Fruit fly (Drosophila melanogaster) whole organism, embryonic: ENCODE measurements around the gene ghi.

Source experiments
- B-H1 ChIP-seq: fragments of 200-800 bp; sonication (Bioruptor generic); IDR thresholded peaks from 3 replicates; pipeline ENCODE4 v1.3.6; 2022; ENCODE audit warnings: missing biosample characterization, missing genetic modification characterization
- C15 ChIP-seq: fragments of 200-800 bp; sonication (Bioruptor generic); IDR thresholded peaks from 3 replicates; pipeline ENCODE4 v1.3.6; 2022; ENCODE audit warnings: missing biosample characterization, missing genetic modification characterization
- CG10209 ChIP-seq: fragments of 200-800 bp; sonication (Bioruptor generic); optimal IDR thresholded peaks from 3 replicates; lab custom pipeline; 2017; ENCODE audit warnings: missing biosample characterization, mild to moderate bottlenecking, missing genetic modification characterization, missing genetic modification reagents
- CG1024 ChIP-seq: fragments of 200-800 bp; sonication (Bioruptor generic); IDR thresholded peaks from 2 replicates; pipeline ENCODE4 v1.3.6; 2022; ENCODE audit warnings: missing biosample characterization, missing genetic modification characterization
- CG10462 ChIP-seq: fragments of 200-800 bp; sonication (Bioruptor generic); optimal IDR thresholded peaks from 2 replicates; lab custom pipeline; 2016; ENCODE audit warnings: missing biosample characterization, missing genetic modification characterization
- CG11093 ChIP-seq: fragments of 200-800 bp; sonication (Bioruptor generic); IDR thresholded peaks from 3 replicates; pipeline ENCODE4 v1.3.6; 2022; ENCODE audit warnings: missing biosample characterization, missing genetic modification characterization
- CG11456 ChIP-seq: fragments of 200-800 bp; sonication (Bioruptor generic); IDR thresholded peaks from 3 replicates; pipeline ENCODE4 v1.3.6; 2022; ENCODE audit warnings: missing biosample characterization, missing genetic modification characterization
- CG12104 ChIP-seq: fragments of 200-800 bp; sonication (Bioruptor generic); optimal IDR thresholded peaks from 3 replicates; lab custom pipeline; 2016; ENCODE audit warnings: missing biosample characterization, missing genetic modification characterization
- CG12744 ChIP-seq: fragments of 200-800 bp; sonication (Bioruptor generic); optimal IDR thresholded peaks from 2 replicates; lab custom pipeline; 2016; ENCODE audit warnings: missing biosample characterization, missing genetic modification characterization
- CG14667 ChIP-seq: fragments of 200-800 bp; sonication (Bioruptor generic); IDR thresholded peaks from 2 replicates; pipeline ENCODE4 v1.3.6; 2022; ENCODE audit warnings: missing biosample characterization, missing genetic modification characterization
- CG15269 ChIP-seq: fragments of 200-800 bp; sonication (Bioruptor generic); optimal IDR thresholded peaks from 2 replicates; lab custom pipeline; 2018; ENCODE audit warnings: missing biosample characterization, mild to moderate bottlenecking, missing genetic modification characterization, moderate library complexity
- CG1529 ChIP-seq: fragments of 200-800 bp; sonication (Bioruptor generic); optimal IDR thresholded peaks from 3 replicates; lab custom pipeline; 2018; ENCODE audit warnings: missing biosample characterization, missing genetic modification characterization
- CG15601 ChIP-seq: fragments of 200-800 bp; sonication (Bioruptor generic); optimal IDR thresholded peaks from 3 replicates; lab custom pipeline; 2019; ENCODE audit warnings: missing biosample characterization, mild to moderate bottlenecking, missing genetic modification characterization, moderate library complexity
- CG16813 ChIP-seq: fragments of 200-800 bp; sonication (Bioruptor generic); IDR thresholded peaks from 3 replicates; pipeline ENCODE4 v1.3.6; 2022; ENCODE audit warnings: missing biosample characterization, missing genetic modification characterization; ENCODE audit not compliant: partially characterized antibody
- CG2199 ChIP-seq: fragments of 200-800 bp; sonication (Bioruptor generic); IDR thresholded peaks from 3 replicates; pipeline ENCODE4 v1.3.6; 2022; ENCODE audit warnings: missing biosample characterization, missing genetic modification characterization
- CG2875 ChIP-seq: fragments of 200-800 bp; sonication (Bioruptor generic); optimal IDR thresholded peaks from 2 replicates; lab custom pipeline; 2017; ENCODE audit warnings: missing biosample characterization, mild to moderate bottlenecking, missing genetic modification characterization, missing genetic modification reagents
- CG30020 ChIP-seq: fragments of 200-800 bp; optimal IDR thresholded peaks from 2 replicates; lab custom pipeline; 2019; ENCODE audit warnings: missing biosample characterization, mild to moderate bottlenecking, missing genetic modification characterization, moderate library complexity
- CG31224 ChIP-seq: fragments of 200-800 bp; sonication (Bioruptor generic); IDR thresholded peaks from 2 replicates; pipeline ENCODE4 v1.3.6; 2022; ENCODE audit warnings: missing biosample characterization, missing genetic modification characterization
- CG3726 ChIP-seq: fragments of 200-800 bp; sonication (Bioruptor generic); IDR thresholded peaks from 3 replicates; pipeline ENCODE4, ENCODE4 v1.3.6; 2022; ENCODE audit warnings: missing biosample characterization, missing genetic modification characterization
- CG3838 ChIP-seq: fragments of 200-800 bp; sonication (Bioruptor generic); optimal IDR thresholded peaks from 3 replicates; lab custom pipeline; 2016; ENCODE audit warnings: missing biosample characterization, missing genetic modification characterization
- CG3995 ChIP-seq: fragments of 200-800 bp; sonication (Bioruptor generic); optimal IDR thresholded peaks from 3 replicates; lab custom pipeline; 2016; ENCODE audit warnings: missing biosample characterization, missing genetic modification characterization
- CG5180 ChIP-seq: fragments of 200-800 bp; sonication (Bioruptor generic); optimal IDR thresholded peaks from 3 replicates; lab custom pipeline; 2017; ENCODE audit warnings: missing biosample characterization, missing genetic modification characterization, mild to moderate bottlenecking, moderate library complexity, missing genetic modification reagents
- CG6654 ChIP-seq: fragments of 200-800 bp; sonication (Bioruptor generic); optimal IDR thresholded peaks from 2 replicates; lab custom pipeline; 2017; ENCODE audit warnings: missing biosample characterization, mild to moderate bottlenecking, missing genetic modification characterization
- CG6813 ChIP-seq: fragments of 200-800 bp; sonication (Bioruptor generic); optimal IDR thresholded peaks from 2 replicates; lab custom pipeline; 2017; ENCODE audit warnings: missing biosample characterization, missing genetic modification characterization, mild to moderate bottlenecking, moderate library complexity, missing genetic modification reagents
- CG7372 ChIP-seq: fragments of 200-800 bp; sonication (Bioruptor generic); IDR thresholded peaks from 2 replicates; pipeline ENCODE4 v1.3.6; 2022; ENCODE audit warnings: missing biosample characterization, missing genetic modification characterization
- CG9215 ChIP-seq: fragments of 200-800 bp; sonication (Bioruptor generic); IDR thresholded peaks from 2 replicates; pipeline ENCODE4 v1.3.6; 2022; ENCODE audit warnings: missing biosample characterization, missing genetic modification characterization
- CG9932 ChIP-seq: fragments of 200-800 bp; sonication (Bioruptor generic); IDR thresholded peaks from 2 replicates; pipeline ENCODE4 v1.3.6; 2022; ENCODE audit warnings: missing biosample characterization, missing genetic modification characterization
- Dip2 ChIP-seq: fragments of 200-800 bp; sonication (Bioruptor generic); IDR thresholded peaks from 2 replicates; pipeline ENCODE4 v1.3.6; 2022; ENCODE audit warnings: missing biosample characterization, missing genetic modification characterization
- HLH54F ChIP-seq: fragments of 200-800 bp; sonication (Bioruptor generic); optimal IDR thresholded peaks from 3 replicates; lab custom pipeline; 2016; ENCODE audit warnings: missing biosample characterization, missing genetic modification characterization
- Kr ChIP-seq: fragments of 200-800 bp; sonication (Bioruptor generic); optimal IDR thresholded peaks from 2 replicates; lab custom pipeline; 2017; ENCODE audit warnings: missing biosample characterization, mild to moderate bottlenecking, missing genetic modification characterization
- NK7.1 ChIP-seq: fragments of 200-800 bp; sonication (Bioruptor generic); optimal IDR thresholded peaks from 3 replicates; lab custom pipeline; 2016; ENCODE audit warnings: missing biosample characterization, missing genetic modification characterization
- Optix ChIP-seq: fragments of 200-800 bp; sonication (Bioruptor generic); IDR thresholded peaks from 3 replicates; pipeline ENCODE4 v1.3.6; 2022; ENCODE audit warnings: missing biosample characterization, missing genetic modification characterization
- Pdp1 ChIP-seq, 2 experiments: fragments of 200-800 bp; sonication (Bioruptor generic); optimal IDR thresholded peaks; 3 replicates each; lab custom pipeline; 2016; ENCODE audit warnings: missing biosample characterization in 2 of 2, missing genetic modification characterization in 2 of 2, mild to moderate bottlenecking in 1 of 2, moderate library complexity in 1 of 2
- Taf1 ChIP-seq: fragments of 200-800 bp; sonication (Bioruptor generic); IDR thresholded peaks from 2 replicates; pipeline ENCODE4 v1.3.6; 2022; ENCODE audit warnings: missing biosample characterization, missing genetic modification characterization
- Xbp1 ChIP-seq: fragments of 200-800 bp; sonication (Bioruptor generic); optimal IDR thresholded peaks from 3 replicates; lab custom pipeline; 2016; ENCODE audit warnings: missing biosample characterization, mild to moderate bottlenecking, missing genetic modification characterization
- abd-A ChIP-seq: fragments of 200-800 bp; sonication (Bioruptor generic); optimal IDR thresholded peaks from 3 replicates; lab custom pipeline; 2019; ENCODE audit warnings: missing biosample characterization, mild to moderate bottlenecking, missing genetic modification characterization, moderate library complexity
- ase ChIP-seq: fragments of 200-800 bp; sonication (Bioruptor generic); IDR thresholded peaks from 3 replicates; pipeline ENCODE4 v1.3.6; 2022; ENCODE audit warnings: missing biosample characterization, missing genetic modification characterization
- chm ChIP-seq: fragments of 200-800 bp; sonication (Bioruptor generic); IDR thresholded peaks from 2 replicates; pipeline ENCODE4 v1.3.6; 2022; ENCODE audit warnings: missing biosample characterization, missing genetic modification characterization
- corto ChIP-seq: fragments of 200-800 bp; sonication (Bioruptor generic); optimal IDR thresholded peaks from 2 replicates; lab custom pipeline; 2016; ENCODE audit warnings: missing biosample characterization, mild to moderate bottlenecking, missing genetic modification characterization, moderate library complexity
- dati ChIP-seq: fragments of 200-800 bp; sonication (Bioruptor generic); IDR thresholded peaks from 2 replicates; pipeline ENCODE4 v1.3.6; 2022; ENCODE audit warnings: missing biosample characterization, missing genetic modification characterization
- dmrt99B ChIP-seq: fragments of 200-800 bp; sonication (Bioruptor generic); optimal IDR thresholded peaks from 2 replicates; lab custom pipeline; 2018; ENCODE audit warnings: missing biosample characterization, mild to moderate bottlenecking, missing genetic modification characterization, moderate library complexity
- gsb-n ChIP-seq: fragments of 200-800 bp; sonication (Bioruptor generic); optimal IDR thresholded peaks from 3 replicates; lab custom pipeline; 2018; ENCODE audit warnings: missing biosample characterization, mild to moderate bottlenecking, missing genetic modification characterization
- mirr ChIP-seq: fragments of 200-800 bp; sonication (Bioruptor generic); optimal IDR thresholded peaks from 3 replicates; lab custom pipeline; 2018; ENCODE audit warnings: missing biosample characterization, mild to moderate bottlenecking, missing genetic modification characterization
- nerfin-1 ChIP-seq: fragments of 200-800 bp; sonication (Bioruptor generic); optimal IDR thresholded peaks from 3 replicates; lab custom pipeline; 2019; ENCODE audit warnings: missing biosample characterization, mild to moderate bottlenecking, missing genetic modification characterization, moderate library complexity
- prd ChIP-seq, 3 experiments: fragments of >200 bp in 2 of 3; fragments of 200-800 bp in 1 of 3; sonication (Bioruptor generic) in 1 of 3; optimal IDR thresholded peaks in 2 of 3; IDR thresholded peaks in 1 of 3; 2 replicates in 2 of 3; 3 replicates in 1 of 3; pipeline versions ENCODE4 v1.3.6 to Lab custom; 2017 to 2022; ENCODE audit warnings: missing biosample characterization in 1 of 3, missing genetic modification characterization in 1 of 3
- psq ChIP-seq: fragments of 200-800 bp; sonication (Bioruptor generic); optimal IDR thresholded peaks from 2 replicates; lab custom pipeline; 2017; ENCODE audit warnings: missing biosample characterization, missing genetic modification characterization
- sens ChIP-seq: fragments of 200-800 bp; sonication (Bioruptor generic); peaks from one replicate; lab custom pipeline; 2016; ENCODE audit warnings: missing biosample characterization, missing genetic modification characterization
- sob ChIP-seq: fragments of 200-800 bp; sonication (Bioruptor generic); IDR thresholded peaks from 2 replicates; pipeline ENCODE4 v1.3.6; 2022; ENCODE audit warnings: missing biosample characterization, missing genetic modification characterization
- tin ChIP-seq: fragments of 200-800 bp; sonication (Bioruptor generic); optimal IDR thresholded peaks from 3 replicates; lab custom pipeline; 2016; ENCODE audit warnings: missing biosample characterization, missing genetic modification characterization
- trem ChIP-seq: fragments of 200-800 bp; optimal IDR thresholded peaks from 3 replicates; lab custom pipeline; 2019; ENCODE audit warnings: missing biosample characterization, mild to moderate bottlenecking, missing genetic modification characterization, moderate library complexity
- yki ChIP-seq: fragments of >200 bp; optimal IDR thresholded peaks from 3 replicates; lab custom pipeline; 2018

The ghi gene

dm6 chr3L:9457619-9458092 is 6.0 kb downstream of the ghi start, which contains the start of gene CG3437 (continued):
- TF ChIP-seq tin (GFP tag; lab: Kevin White, UChicago): peak; percentile 98
- peak; percentile 96 for TF ChIP-seq CG12104 (GFP tag; lab: Kevin White, UChicago)
- peak; percentile 96 for TF ChIP-seq CG2875 (GFP tag; lab: Kevin White, UChicago)
- TF ChIP-seq CG3838 (GFP tag; lab: Kevin White, UChicago): peak; percentile 96
- peak; percentile 97 for TF ChIP-seq CG31224 (GFP tag; lab: Robert Waterston, UW)
- peak; percentile 99 for TF ChIP-seq CG7372 (GFP tag; lab: Robert Waterston, UW)
- TF ChIP-seq CG12744 (GFP tag; lab: Kevin White, UChicago): peak; percentile 98
- TF ChIP-seq yki (lab: Kevin White, UChicago): no peak
- TF ChIP-seq C15 (GFP tag; lab: Robert Waterston, UW): peak; percentile 98
- peak; percentile 99 for TF ChIP-seq chm
- peak; percentile 99 for TF ChIP-seq B-H1 (GFP tag; lab: Robert Waterston, UW)
- TF ChIP-seq CG15269: peak; percentile 99
- peak; percentile 99 for TF ChIP-seq CG2199 (GFP tag; lab: Robert Waterston, UW)
- TF ChIP-seq CG3995: peak; percentile 82
- peak; percentile 98 for TF ChIP-seq dmrt99B (tag; lab: Kevin White, UChicago)
- TF ChIP-seq gsb-n (tag; lab: Kevin White, UChicago): peak; percentile 97
- peak; percentile 99 for TF ChIP-seq CG11456 (GFP tag; lab: Robert Waterston, UW)
- TF ChIP-seq Xbp1 (GFP tag; lab: Kevin White, UChicago): peak; percentile 99
- peak; percentile 84 for TF ChIP-seq trem
- peak; percentile 97 for TF ChIP-seq Taf1 (GFP tag; lab: Robert Waterston, UW)
- TF ChIP-seq Kr (GFP tag; lab: Kevin White, UChicago): peak; percentile 71
- TF ChIP-seq HLH54F (GFP tag; lab: Kevin White, UChicago): peak; percentile 99
- peak; percentile 99 for TF ChIP-seq sob (GFP tag; lab: Robert Waterston, UW)
- peak; percentile 97 for TF ChIP-seq CG1529 (GFP tag; lab: Kevin White, UChicago)
- TF ChIP-seq CG14667 (GFP tag; lab: Robert Waterston, UW): peak; percentile 99
- TF ChIP-seq mirr (GFP tag; lab: Kevin White, UChicago): peak; percentile 99
- peak; percentile 87 for TF ChIP-seq abd-A (tag; lab: Kevin White, UChicago)
- peak; percentile 99 for TF ChIP-seq ase (GFP tag; lab: Robert Waterston, UW)
- TF ChIP-seq psq (GFP tag; lab: Kevin White, UChicago): peak; percentile 90
- TF ChIP-seq CG1024 (GFP tag; lab: Robert Waterston, UW): peak; percentile 97
- 0 out of 3 replicates have a peak, but pooled peaks have one; percentile 38 for TF ChIP-seq CG16813 (GFP tag; lab: Robert Waterston, UW)
- TF ChIP-seq CG30020 (tag; lab: Kevin White, UChicago): peak; percentile 81
- TF ChIP-seq prd (optimal IDR thresholded peaks at IDR 0.05; lab: Kevin White, UChicago): no peak
- peak; percentile 100 for TF ChIP-seq prd (GFP tag; IDR thresholded peaks at IDR 0.05; lab: Robert Waterston, UW)
- peak; percentile 97 for TF ChIP-seq CG15601
- TF ChIP-seq CG9932 (GFP tag; lab: Robert Waterston, UW): peak; percentile 99
- peak; percentile 98 for TF ChIP-seq nerfin-1 (tag; lab: Kevin White, UChicago)
- peak; percentile 91 for TF ChIP-seq CG5180 (GFP tag; lab: Kevin White, UChicago)
- peak; percentile 94 for TF ChIP-seq CG6654
- TF ChIP-seq CG11093 (GFP tag; lab: Robert Waterston, UW): peak; percentile 99
- TF ChIP-seq dati (GFP tag; lab: Robert Waterston, UW): peak; percentile 99
- peak; percentile 100 for TF ChIP-seq sens (GFP tag; lab: Kevin White, UChicago)
- TF ChIP-seq CG6813 (GFP tag; lab: Kevin White, UChicago): peak; percentile 99
- TF ChIP-seq corto (GFP tag; lab: Kevin White, UChicago): peak; percentile 97
- TF ChIP-seq NK7.1 (GFP tag; lab: Kevin White, UChicago): peak; percentile 98
- peak; percentile 97 for TF ChIP-seq CG10462
- TF ChIP-seq Pdp1 (GFP tag; optimal IDR thresholded peaks at IDR 0.05; lab: Kevin White, UChicago): peak; percentile 97 to 99
- TF ChIP-seq Dip2 (GFP tag; lab: Robert Waterston, UW): peak; percentile 79
- peak; percentile 99 for TF ChIP-seq CG3726
- peak; percentile 99 for TF ChIP-seq CG10209 (GFP tag; lab: Kevin White, UChicago)
- peak; percentile 99 for TF ChIP-seq CG9215 (GFP tag; lab: Robert Waterston, UW)
- peak; percentile 99 for TF ChIP-seq Optix (GFP tag; lab: Robert Waterston, UW)
